Worm (Caenorhabditis elegans) whole organism, mixed stage, embryonic: Measurements from ENCODE around the gene rnr-1.

Experiments
- M03D4.4 ChIP-seq: sonication (generic microtip); optimal IDR thresholded peaks from 2 replicates; lab custom pipeline; 2017; ENCODE audit warnings: mild to moderate bottlenecking, missing genetic modification characterization, missing compliant biosample characterization
- bed-3 ChIP-seq: fragments of 200-800 bp; sonication (Bioruptor generic); optimal IDR thresholded peaks from 3 replicates; lab custom pipeline; 2018; ENCODE audit warnings: mild to moderate bottlenecking, missing genetic modification characterization, moderate library complexity, missing compliant biosample characterization
- blmp-1 ChIP-seq: fragments of 150-350 bp; optimal IDR thresholded peaks from 2 replicates; lab custom pipeline; 2014; ENCODE audit warnings: missing biosample characterization, missing genetic modification characterization
- ceh-39 ChIP-seq: fragments of 150-350 bp; optimal IDR thresholded peaks from 2 replicates; lab custom pipeline; 2014; ENCODE audit warnings: missing biosample characterization, missing genetic modification characterization
- ceh-43 ChIP-seq: fragments of 200-800 bp; sonication (Bioruptor generic); optimal IDR thresholded peaks from 2 replicates; lab custom pipeline; 2018; ENCODE audit warnings: mild to moderate bottlenecking, missing genetic modification characterization, moderate library complexity, missing compliant biosample characterization
- ceh-83 ChIP-seq: fragments of 200-800 bp; sonication (Bioruptor generic); optimal IDR thresholded peaks from 2 replicates; lab custom pipeline; 2018; ENCODE audit warnings: mild to moderate bottlenecking, missing genetic modification characterization, missing compliant biosample characterization
- ces-1 ChIP-seq: fragments of 150-350 bp; optimal IDR thresholded peaks from 2 replicates; lab custom pipeline; 2014; ENCODE audit warnings: missing biosample characterization, missing genetic modification reagents, missing genetic modification characterization
- cnd-1 ChIP-seq: fragments of 200-800 bp; sonication (Bioruptor generic); optimal IDR thresholded peaks from 2 replicates; lab custom pipeline; 2018; ENCODE audit warnings: mild to moderate bottlenecking, missing genetic modification characterization, missing compliant biosample characterization
- drap-1 ChIP-seq: fragments of 200-800 bp; sonication (Bioruptor generic); optimal IDR thresholded peaks from 3 replicates; lab custom pipeline; 2018; ENCODE audit warnings: mild to moderate bottlenecking, missing genetic modification characterization, missing compliant biosample characterization
- elt-1 ChIP-seq: sonication (generic microtip); optimal IDR thresholded peaks from 2 replicates; lab custom pipeline; 2017; ENCODE audit warnings: missing genetic modification characterization, mild to moderate bottlenecking, missing compliant biosample characterization, antibody characterized with exemption, moderate library complexity, borderline replicate concordance; ENCODE audit not compliant: insufficient read depth
- elt-3 ChIP-seq: fragments of 150-350 bp; optimal IDR thresholded peaks from 2 replicates; lab custom pipeline; 2014; ENCODE audit warnings: missing biosample characterization, missing genetic modification characterization
- flh-1 ChIP-seq: fragments of 200-800 bp; sonication (Bioruptor generic); optimal IDR thresholded peaks from 2 replicates; lab custom pipeline; 2018; ENCODE audit warnings: mild to moderate bottlenecking, missing genetic modification characterization, moderate library complexity, missing compliant biosample characterization
- ham-2 ChIP-seq: fragments of 200-800 bp; sonication (Bioruptor generic); optimal IDR thresholded peaks from 2 replicates; lab custom pipeline; 2018; ENCODE audit warnings: mild to moderate bottlenecking, missing genetic modification characterization, missing compliant biosample characterization
- hlh-1 ChIP-seq: fragments of 150-350 bp; optimal IDR thresholded peaks from 2 replicates; lab custom pipeline; 2014; ENCODE audit warnings: missing biosample characterization, missing genetic modification reagents, missing genetic modification characterization
- lin-13 ChIP-seq: fragments of 150-350 bp; optimal IDR thresholded peaks from 2 replicates; lab custom pipeline; 2014; ENCODE audit warnings: missing biosample characterization, missing genetic modification characterization
- lin-32 ChIP-seq: fragments of 200-800 bp; sonication (Bioruptor generic); optimal IDR thresholded peaks from 2 replicates; lab custom pipeline; 2018; ENCODE audit warnings: mild to moderate bottlenecking, missing genetic modification characterization, missing compliant biosample characterization
- lsy-2 ChIP-seq: fragments of 150-350 bp; optimal IDR thresholded peaks from 2 replicates; lab custom pipeline; 2014; ENCODE audit warnings: missing biosample characterization, missing genetic modification characterization
- mab-5 ChIP-seq: fragments of 150-350 bp; optimal IDR thresholded peaks from 2 replicates; lab custom pipeline; 2014; ENCODE audit warnings: missing biosample characterization, missing genetic modification characterization
- mep-1 ChIP-seq: fragments of 150-350 bp; optimal IDR thresholded peaks from 2 replicates; lab custom pipeline; 2017; ENCODE audit warnings: missing biosample characterization, missing genetic modification reagents, missing genetic modification characterization, inconsistent platforms
- nhr-12 ChIP-seq: fragments of 150-350 bp; optimal IDR thresholded peaks from 2 replicates; lab custom pipeline; 2014; ENCODE audit warnings: missing biosample characterization, missing genetic modification characterization
- nhr-2 ChIP-seq: fragments of 150-350 bp; optimal IDR thresholded peaks from 2 replicates; lab custom pipeline; 2014; ENCODE audit warnings: missing biosample characterization, missing genetic modification characterization
- nhr-237 ChIP-seq: fragments of 150-350 bp; optimal IDR thresholded peaks from 2 replicates; lab custom pipeline; 2014; ENCODE audit warnings: missing biosample characterization, missing genetic modification characterization
- nhr-28 ChIP-seq: fragments of 150-350 bp; optimal IDR thresholded peaks from 2 replicates; lab custom pipeline; 2014; ENCODE audit warnings: missing biosample characterization, missing genetic modification characterization
- nhr-76 ChIP-seq: sonication (generic microtip); optimal IDR thresholded peaks from 2 replicates; lab custom pipeline; 2017; ENCODE audit warnings: missing biosample characterization, missing genetic modification characterization
- sem-2 ChIP-seq: fragments of 200-800 bp; sonication (Bioruptor generic); optimal IDR thresholded peaks from 2 replicates; lab custom pipeline; 2018; ENCODE audit warnings: mild to moderate bottlenecking, missing genetic modification characterization, missing compliant biosample characterization
- snpc-4 ChIP-seq: fragments of 150-350 bp; optimal IDR thresholded peaks from 2 replicates; lab custom pipeline; 2014; ENCODE audit warnings: missing biosample characterization, missing genetic modification characterization
- sptf-1 ChIP-seq: sonication (generic microtip); optimal IDR thresholded peaks from 2 replicates; lab custom pipeline; 2017; ENCODE audit warnings: mild to moderate bottlenecking, missing genetic modification characterization, moderate library complexity, missing compliant biosample characterization
- tbx-8 ChIP-seq: fragments of 200-800 bp; sonication (Bioruptor generic); optimal IDR thresholded peaks from 2 replicates; lab custom pipeline; 2018; ENCODE audit warnings: mild to moderate bottlenecking, missing genetic modification characterization, moderate library complexity, missing compliant biosample characterization
- unc-120 ChIP-seq: sonication (generic microtip); optimal IDR thresholded peaks from 2 replicates; lab custom pipeline; 2017; ENCODE audit warnings: missing genetic modification characterization, missing compliant biosample characterization; ENCODE audit not compliant: poor library complexity, severe bottlenecking
- unc-39 ChIP-seq: fragments of 150-350 bp; optimal IDR thresholded peaks from 2 replicates; lab custom pipeline; 2014; ENCODE audit warnings: missing biosample characterization, missing genetic modification characterization
- zip-8 ChIP-seq: fragments of 150-350 bp; optimal IDR thresholded peaks from 2 replicates; lab custom pipeline; 2014; ENCODE audit warnings: missing biosample characterization, missing genetic modification characterization
- ztf-11 ChIP-seq: fragments of 150-350 bp; optimal IDR thresholded peaks from 2 replicates; lab custom pipeline; 2014; ENCODE audit warnings: missing biosample characterization, missing genetic modification characterization

Gene rnr-1

DNA sequence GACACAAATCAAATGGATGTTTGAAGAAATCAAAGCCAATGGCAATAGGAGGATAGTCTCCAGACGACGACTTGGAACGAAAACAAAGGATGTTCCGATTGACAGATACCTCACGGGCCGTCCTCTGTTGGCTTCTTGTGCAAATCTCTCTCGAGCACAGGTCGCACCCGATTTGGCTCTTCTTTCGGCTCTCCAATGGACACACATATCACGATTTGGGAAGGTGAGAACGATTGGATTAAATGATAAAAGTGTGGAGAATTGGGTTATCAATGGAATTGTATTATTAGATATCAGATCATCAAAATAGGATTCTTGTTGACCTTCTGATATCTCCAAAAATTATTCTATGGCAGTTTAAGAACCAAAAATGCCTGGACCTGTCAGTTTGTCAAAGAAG lies 22.4 kb downstream of the rnr-1 start, which contains the start of gene ZC84.1:
Gene ZC84.1 (minus strand): TSS at position 101 of the 400 bp plus-strand sequence.
- TF ChIP-seq nhr-237 (tag; lab: Kevin White, UChicago) = no peak
- no peak for TF ChIP-seq lsy-2 (tag; lab: Kevin White, UChicago)
- TF ChIP-seq cnd-1 (tag; lab: Kevin White, UChicago) = no peak
- no peak for TF ChIP-seq nhr-12 (tag; lab: Kevin White, UChicago)
- no peak for TF ChIP-seq nhr-2 (tag; lab: Kevin White, UChicago)
- TF ChIP-seq ztf-11 (tag; lab: Kevin White, UChicago) = no peak
- TF ChIP-seq ceh-83 (GFP tag; lab: Kevin White, UChicago) = no peak
- no peak for TF ChIP-seq mep-1
- TF ChIP-seq snpc-4 (tag; lab: Kevin White, UChicago) = no peak
- no peak for TF ChIP-seq lin-13 (tag; lab: Kevin White, UChicago)
- TF ChIP-seq drap-1 = no peak
- TF ChIP-seq bed-3 = no peak
- TF ChIP-seq tbx-8 (GFP tag; lab: Kevin White, UChicago) = no peak
- no peak for TF ChIP-seq lin-32
- no peak for TF ChIP-seq flh-1
- no peak for TF ChIP-seq unc-39 (tag; lab: Kevin White, UChicago)
- no peak for TF ChIP-seq unc-120 (tag; lab: Kevin White, UChicago)

DNA sequence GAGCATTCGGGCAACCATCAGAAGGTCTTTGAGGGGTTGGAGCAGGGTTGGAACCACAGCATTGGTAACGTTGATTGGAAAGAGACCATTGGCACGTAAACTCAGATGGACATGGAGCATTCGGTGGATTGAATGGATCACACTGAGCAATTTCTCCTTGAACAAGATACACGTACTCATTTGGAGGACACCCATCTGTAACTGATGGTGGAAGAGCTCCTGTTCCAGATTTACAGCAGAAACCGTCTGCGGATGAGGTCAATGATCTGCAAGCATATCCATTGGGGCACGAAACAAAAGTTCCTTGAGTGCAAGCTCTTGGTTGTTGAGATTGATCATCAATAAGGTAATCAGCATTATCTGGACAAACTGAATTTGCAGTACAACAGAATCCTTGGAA lies 26.6 kb downstream of the rnr-1 start:
- no peak for TF ChIP-seq nhr-237 (tag; lab: Kevin White, UChicago)
- no peak for TF ChIP-seq nhr-2 (tag; lab: Kevin White, UChicago)
- TF ChIP-seq ceh-39 = no peak
- no peak for TF ChIP-seq drap-1
- TF ChIP-seq sem-2 (GFP tag; lab: Kevin White, UChicago) = no peak
- no peak for TF ChIP-seq ceh-43 (GFP tag; lab: Kevin White, UChicago)
- no peak for TF ChIP-seq lin-32
- no peak for TF ChIP-seq sptf-1
- no peak for TF ChIP-seq ztf-11 (tag; lab: Kevin White, UChicago)
- no peak for TF ChIP-seq zip-8 (tag; lab: Kevin White, UChicago)
- TF ChIP-seq, all 35 proteins: peak for 0

DNA sequence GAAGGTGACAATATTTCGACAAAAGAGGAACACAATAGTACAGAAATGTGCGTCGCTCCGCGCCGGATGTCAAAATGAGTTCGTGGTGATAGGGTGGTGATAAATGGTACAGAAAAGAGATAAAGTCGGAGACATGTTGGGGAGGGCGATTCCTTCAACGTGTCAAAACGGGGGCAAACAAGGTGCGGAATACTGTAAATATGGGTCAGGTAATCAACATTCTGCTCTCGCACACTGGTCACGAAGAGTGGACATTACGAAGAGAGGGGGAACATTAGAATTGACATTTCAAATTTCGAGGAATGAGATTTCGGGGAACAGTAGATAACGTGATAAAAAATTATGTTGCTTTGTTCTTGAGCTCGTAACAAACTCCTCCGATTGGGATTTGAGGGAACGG lies 29.0 kb downstream of the rnr-1 start, which contains the start of gene ZC84.6:
Gene ZC84.6 (minus strand): TSS at position 101 of the 400 bp plus-strand sequence.
- TF ChIP-seq nhr-28 (tag; lab: Kevin White, UChicago) = no peak
- no peak for TF ChIP-seq nhr-237 (tag; lab: Kevin White, UChicago)
- TF ChIP-seq ham-2 (GFP tag; lab: Kevin White, UChicago) = no peak
- TF ChIP-seq M03D4.4 (tag; lab: Kevin White, UChicago) = no peak
- no peak for TF ChIP-seq tbx-8 (GFP tag; lab: Kevin White, UChicago)
- no peak for TF ChIP-seq blmp-1 (tag; lab: Kevin White, UChicago)
- no peak for TF ChIP-seq unc-39 (tag; lab: Kevin White, UChicago)
- TF ChIP-seq ceh-83 (GFP tag; lab: Kevin White, UChicago) = no peak
- no peak for TF ChIP-seq ztf-11 (tag; lab: Kevin White, UChicago)
- no peak for TF ChIP-seq ceh-39
- TF ChIP-seq nhr-12 (tag; lab: Kevin White, UChicago) = no peak

ce11 chrIII:9191091-9191490 lies 37.5 kb downstream of the rnr-1 start, which contains the start of gene cls-3:
Gene cls-3, minus strand, starts transcription at chrIII:9191109.
- no peak for TF ChIP-seq blmp-1 (tag; lab: Kevin White, UChicago)
- peak; percentile 35 for TF ChIP-seq cnd-1 (tag; lab: Kevin White, UChicago)
- no peak for TF ChIP-seq elt-1
- TF ChIP-seq ceh-83 (GFP tag; lab: Kevin White, UChicago) = peak; percentile 8
- TF ChIP-seq ces-1 (GFP tag; lab: Kevin White, UChicago) = peak; percentile 20
- no peak for TF ChIP-seq nhr-12 (tag; lab: Kevin White, UChicago)
- peak; percentile 40 for TF ChIP-seq hlh-1 (tag; lab: Kevin White, UChicago)

- no peak for TF ChIP-seq mab-5
- no peak for TF ChIP-seq unc-39 (tag; lab: Kevin White, UChicago)
- TF ChIP-seq lsy-2 (tag; lab: Kevin White, UChicago) = no peak
- no peak for TF ChIP-seq tbx-8 (GFP tag; lab: Kevin White, UChicago)
- TF ChIP-seq ceh-83 (GFP tag; lab: Kevin White, UChicago) = no peak
- no peak for TF ChIP-seq elt-3 (tag; lab: Kevin White, UChicago)
- no peak for TF ChIP-seq nhr-28 (tag; lab: Kevin White, UChicago)
- no peak for TF ChIP-seq nhr-76 (tag; lab: Kevin White, UChicago)
- no peak for TF ChIP-seq cnd-1 (tag; lab: Kevin White, UChicago)
These were observed 42.9 kb downstream of the rnr-1 start, which contains the start of gene ZC84.7 for ce11 chrIII:9185722-9186121. Gene ZC84.7, plus strand, starts transcription at chrIII:9186022.
